Fruit fly (Drosophila melanogaster) whole organism, adult: ENCODE results near the gene Gos28.
A peak's percentile ranks its signal among the peaks of the same experiment; 100 is the strongest.

Source experiments
- CG11617 ChIP-seq: fragments of 200-800 bp; sonication (Bioruptor generic); optimal IDR thresholded peaks from 2 replicates; lab custom pipeline; 2017; ENCODE audit warnings: mild to moderate bottlenecking, missing biosample characterization, missing genetic modification reagents, missing genetic modification characterization
- CG12768 ChIP-seq: fragments of 200-800 bp; sonication (Bioruptor generic); optimal IDR thresholded peaks from 2 replicates; lab custom pipeline; 2017; ENCODE audit warnings: missing biosample characterization, missing genetic modification characterization, mild to moderate bottlenecking, moderate library complexity, missing genetic modification reagents
- CG14711 ChIP-seq: fragments of 200-800 bp; sonication (Bioruptor generic); optimal IDR thresholded peaks from 2 replicates; lab custom pipeline; 2018; ENCODE audit warnings: missing biosample characterization, mild to moderate bottlenecking, missing genetic modification characterization, moderate library complexity
- CG1620 ChIP-seq: fragments of 200-800 bp; sonication (Bioruptor generic); optimal IDR thresholded peaks from 2 replicates; lab custom pipeline; 2016; ENCODE audit warnings: missing biosample characterization, missing genetic modification characterization
- CG33017 ChIP-seq: fragments of 200-800 bp; sonication (Bioruptor generic); optimal IDR thresholded peaks from 2 replicates; lab custom pipeline; 2018; ENCODE audit warnings: missing biosample characterization, mild to moderate bottlenecking, missing genetic modification characterization, moderate library complexity
- CG5204 ChIP-seq: fragments of 200-800 bp; sonication (Bioruptor generic); optimal IDR thresholded peaks from 2 replicates; lab custom pipeline; 2016; ENCODE audit warnings: missing biosample characterization, missing genetic modification characterization
- CG7045 ChIP-seq: fragments of 200-800 bp; sonication (Bioruptor generic); optimal IDR thresholded peaks from 2 replicates; lab custom pipeline; 2017; ENCODE audit warnings: missing biosample characterization, mild to moderate bottlenecking, missing genetic modification characterization
- CG7101 ChIP-seq: fragments of 200-800 bp; sonication (Bioruptor generic); optimal IDR thresholded peaks from 2 replicates; lab custom pipeline; 2018; ENCODE audit warnings: missing biosample characterization, mild to moderate bottlenecking, missing genetic modification characterization, moderate library complexity
- Clk ChIP-seq: fragments of 200-800 bp; sonication (Bioruptor generic); optimal IDR thresholded peaks from 2 replicates; lab custom pipeline; 2017; ENCODE audit warnings: missing biosample characterization, missing genetic modification characterization
- Crg-1 ChIP-seq: fragments of 200-800 bp; sonication (Bioruptor generic); optimal IDR thresholded peaks from 2 replicates; lab custom pipeline; 2016; ENCODE audit warnings: missing biosample characterization, missing genetic modification characterization
- Hr96 ChIP-seq: fragments of 200-800 bp; sonication (Bioruptor generic); optimal IDR thresholded peaks from 2 replicates; lab custom pipeline; 2016; ENCODE audit warnings: missing biosample characterization, missing genetic modification characterization
- Mnt ChIP-seq: fragments of 200-800 bp; sonication (Bioruptor generic); optimal IDR thresholded peaks from 2 replicates; lab custom pipeline; 2016; ENCODE audit warnings: missing biosample characterization, mild to moderate bottlenecking, missing genetic modification characterization
- bab1 ChIP-seq: fragments of 200-800 bp; sonication (Bioruptor generic); optimal IDR thresholded peaks from 3 replicates; lab custom pipeline; 2019; ENCODE audit warnings: missing biosample characterization, mild to moderate bottlenecking, missing genetic modification characterization, moderate library complexity
- cic ChIP-seq: fragments of 200-800 bp; sonication (Bioruptor generic); optimal IDR thresholded peaks from 2 replicates; lab custom pipeline; 2017; ENCODE audit warnings: missing biosample characterization, mild to moderate bottlenecking, missing genetic modification characterization, moderate library complexity
- cnc ChIP-seq, 2 experiments: fragments of >200 bp; optimal IDR thresholded peaks; 2 replicates each; lab custom pipeline; 2017
- kay ChIP-seq: fragments of 200-800 bp; sonication (Bioruptor generic); peaks from one replicate; lab custom pipeline; 2016; ENCODE audit warnings: missing biosample characterization, missing genetic modification characterization, borderline replicate concordance
- ovo ChIP-seq: fragments of 200-800 bp; sonication (Bioruptor generic); optimal IDR thresholded peaks from 2 replicates; lab custom pipeline; 2016; ENCODE audit warnings: missing biosample characterization, missing genetic modification characterization
- pad ChIP-seq: fragments of 200-800 bp; sonication (Bioruptor generic); optimal IDR thresholded peaks from 3 replicates; lab custom pipeline; 2017; ENCODE audit warnings: missing biosample characterization, missing genetic modification characterization, mild to moderate bottlenecking, moderate library complexity, missing genetic modification reagents
- tj ChIP-seq: fragments of 200-800 bp; sonication (Bioruptor generic); optimal IDR thresholded peaks from 3 replicates; lab custom pipeline; 2017; ENCODE audit warnings: missing biosample characterization, mild to moderate bottlenecking, missing genetic modification characterization, moderate library complexity
- toe ChIP-seq: fragments of 200-800 bp; sonication (Bioruptor generic); optimal IDR thresholded peaks from 2 replicates; lab custom pipeline; 2016; ENCODE audit warnings: missing biosample characterization, missing genetic modification characterization

The Gos28 gene

DNA sequence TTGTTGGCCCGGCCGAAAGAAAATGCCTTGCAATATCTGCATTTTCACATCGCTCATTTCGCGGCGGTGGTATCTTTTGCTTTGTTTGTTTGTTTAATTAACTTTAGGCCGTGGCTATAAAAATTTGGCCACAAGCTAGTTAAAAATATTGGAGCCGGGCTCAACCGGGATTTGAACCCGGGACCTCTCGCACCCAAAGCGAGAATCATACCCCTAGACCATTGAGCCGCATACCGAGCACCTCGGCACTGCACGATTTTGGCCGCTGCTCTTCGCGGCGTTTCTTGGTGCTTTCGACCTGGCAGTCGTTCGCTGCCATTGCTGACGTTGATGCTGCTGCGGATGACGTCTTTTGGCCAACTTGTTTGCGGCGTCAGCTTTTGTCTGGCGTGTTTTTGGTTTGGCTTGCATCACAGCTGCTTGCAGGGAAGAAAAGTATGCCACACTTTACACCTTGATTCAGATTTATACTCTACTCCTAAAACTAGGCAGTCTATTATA, 35.2 kb upstream of the Gos28 start:
- TF ChIP-seq CG14711 (tag; lab: Kevin White, UChicago) (no peak), tj (peak; percentile 71), bab1 (no peak), CG5204 (GFP tag; lab: Kevin White, UChicago) (no peak), cic (no peak)

DNA sequence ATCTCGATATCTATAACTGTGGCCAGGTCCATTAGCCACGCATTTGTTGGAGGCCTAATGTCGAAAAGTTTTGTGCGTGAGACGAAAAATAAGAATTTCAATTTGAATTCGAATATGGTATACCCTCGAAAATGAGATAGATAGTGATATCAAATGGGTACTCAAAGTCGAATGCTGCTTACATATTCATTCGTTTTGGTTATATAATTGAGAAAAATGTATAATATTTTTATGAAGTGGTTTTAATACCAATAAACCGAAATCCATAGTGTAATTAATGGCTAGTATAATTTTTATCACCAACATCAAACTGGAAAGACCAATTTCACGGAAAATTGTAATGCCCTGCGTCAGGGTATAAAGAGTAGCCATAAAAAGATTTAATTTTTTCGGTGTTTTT, 30.4 kb upstream of the Gos28 start:
- TF ChIP-seq pad (no peak), CG1620 (no peak), kay (peak; percentile 42)

- TF ChIP-seq tj: peak; percentile 24
- no peak for TF ChIP-seq CG11617 (GFP tag; lab: Kevin White, UChicago)
Measured at dm6 chr3R:18639662-18640061, 23.9 kb upstream of the Gos28 start.

DNA sequence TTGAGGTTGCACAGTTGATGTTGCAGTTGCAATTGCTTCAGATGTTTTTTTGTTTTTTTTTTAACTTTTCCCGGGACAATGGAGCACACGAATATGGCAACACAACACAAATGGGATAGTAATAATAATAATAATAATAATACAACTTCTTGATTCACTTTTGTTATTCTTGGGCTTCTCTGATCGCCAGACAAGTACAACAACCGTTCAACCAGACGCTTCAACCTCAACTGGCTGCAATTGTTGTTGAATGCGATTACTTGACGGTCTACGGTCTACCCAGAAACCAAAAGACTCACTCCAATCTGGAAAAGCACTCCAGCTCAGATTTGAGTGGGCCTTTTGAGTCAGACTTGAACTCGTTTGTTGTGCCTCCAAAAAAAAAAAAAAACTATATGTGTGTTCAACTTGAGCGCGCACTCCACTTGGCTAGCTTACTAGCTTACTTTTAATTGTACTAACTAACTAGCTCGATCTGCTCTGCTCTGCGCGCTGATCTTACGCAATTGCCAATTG, 22.2 kb upstream of the Gos28 start, which contains the start of gene CG14301:
TSS of gene CG14301 (minus strand) at position 216 of the 516 bp plus-strand sequence.
- TF ChIP-seq CG7101 (tag; lab: Kevin White, UChicago) (no peak), cic (no peak), CG12768 (GFP tag; lab: Kevin White, UChicago) (no peak), toe (GFP tag; lab: Kevin White, UChicago) (no peak), CG5204 (GFP tag; lab: Kevin White, UChicago) (no peak), CG14711 (tag; lab: Kevin White, UChicago) (no peak), tj (no peak), kay (no peak), CG7045 (no peak), pad (no peak), Mnt (GFP tag; lab: Kevin White, UChicago) (no peak), Crg-1 (GFP tag; lab: Kevin White, UChicago) (no peak), cnc (optimal IDR thresholded peaks at IDR 0.05; lab: Kevin White, UChicago) (no peak), ovo (GFP tag; lab: Kevin White, UChicago) (no peak), Hr96 (no peak), CG11617 (GFP tag; lab: Kevin White, UChicago) (no peak), CG33017 (tag; lab: Kevin White, UChicago) (no peak)

DNA sequence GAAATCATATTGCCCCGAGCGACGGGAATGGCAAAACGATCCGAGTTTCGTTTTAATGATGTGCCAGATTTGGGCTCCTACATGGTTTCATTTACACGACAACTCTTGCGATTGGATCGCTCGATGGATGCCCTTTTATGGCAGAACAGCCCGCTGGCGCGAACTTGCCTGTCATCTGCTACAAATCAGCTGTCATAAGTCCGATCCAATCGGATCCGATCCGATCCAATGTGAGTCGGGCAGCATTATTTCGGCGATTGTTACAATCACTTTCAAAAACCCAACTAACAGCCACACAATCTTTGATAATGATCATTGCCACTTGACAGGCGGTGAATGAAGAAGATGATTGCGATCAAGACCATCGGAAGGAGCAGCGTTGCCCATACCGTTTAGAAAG, 19.9 kb upstream of the Gos28 start:
- TF ChIP-seq CG7101 (tag; lab: Kevin White, UChicago) (no peak), CG14711 (tag; lab: Kevin White, UChicago) (no peak), bab1 (no peak), CG11617 (GFP tag; lab: Kevin White, UChicago) (no peak), kay (no peak), CG12768 (GFP tag; lab: Kevin White, UChicago) (no peak), CG33017 (tag; lab: Kevin White, UChicago) (no peak), Crg-1 (GFP tag; lab: Kevin White, UChicago) (no peak), CG1620 (no peak), toe (GFP tag; lab: Kevin White, UChicago) (no peak), Hr96 (no peak), pad (no peak), cnc (optimal IDR thresholded peaks at IDR 0.05; lab: Kevin White, UChicago) (no peak), CG5204 (GFP tag; lab: Kevin White, UChicago) (no peak)

DNA sequence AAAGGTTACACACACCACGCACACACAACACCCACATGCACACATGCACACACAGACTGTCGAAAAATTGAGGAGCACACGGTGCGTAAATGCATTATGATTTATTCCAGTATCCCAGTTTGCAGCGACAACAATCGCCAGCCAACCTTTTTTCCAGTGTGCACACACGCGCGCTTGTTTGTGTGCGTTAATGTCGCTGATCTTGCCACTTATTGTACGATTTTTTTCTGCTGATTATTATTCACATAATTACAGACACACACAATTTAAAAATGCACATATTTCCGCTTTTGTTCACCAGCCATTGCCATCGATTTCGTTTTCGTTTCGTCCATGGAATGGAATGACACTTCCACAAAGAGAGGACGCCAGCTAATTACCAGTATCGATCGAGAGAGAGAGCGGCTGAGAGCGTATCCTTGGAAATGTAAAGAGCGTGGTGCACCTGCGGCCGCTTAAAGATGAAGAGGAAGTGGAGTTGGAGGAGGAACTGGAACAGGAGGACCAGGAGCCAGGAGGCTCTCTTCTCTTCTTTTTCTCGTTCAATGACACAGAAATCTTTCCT, 5.1 kb upstream of the Gos28 start:
- TF ChIP-seq tj (no peak), CG7101 (tag; lab: Kevin White, UChicago) (no peak), CG7045 (no peak), Hr96 (no peak), toe (GFP tag; lab: Kevin White, UChicago) (no peak), CG11617 (GFP tag; lab: Kevin White, UChicago) (no peak), cnc (optimal IDR thresholded peaks at IDR 0.05; lab: Kevin White, UChicago) (no peak), Clk (GFP tag; lab: Kevin White, UChicago) (no peak), CG12768 (GFP tag; lab: Kevin White, UChicago) (no peak), ovo (GFP tag; lab: Kevin White, UChicago) (no peak), CG14711 (tag; lab: Kevin White, UChicago) (no peak), Crg-1 (GFP tag; lab: Kevin White, UChicago) (no peak), kay (no peak), CG5204 (GFP tag; lab: Kevin White, UChicago) (no peak), CG1620 (no peak), bab1 (no peak), cic (no peak)

DNA sequence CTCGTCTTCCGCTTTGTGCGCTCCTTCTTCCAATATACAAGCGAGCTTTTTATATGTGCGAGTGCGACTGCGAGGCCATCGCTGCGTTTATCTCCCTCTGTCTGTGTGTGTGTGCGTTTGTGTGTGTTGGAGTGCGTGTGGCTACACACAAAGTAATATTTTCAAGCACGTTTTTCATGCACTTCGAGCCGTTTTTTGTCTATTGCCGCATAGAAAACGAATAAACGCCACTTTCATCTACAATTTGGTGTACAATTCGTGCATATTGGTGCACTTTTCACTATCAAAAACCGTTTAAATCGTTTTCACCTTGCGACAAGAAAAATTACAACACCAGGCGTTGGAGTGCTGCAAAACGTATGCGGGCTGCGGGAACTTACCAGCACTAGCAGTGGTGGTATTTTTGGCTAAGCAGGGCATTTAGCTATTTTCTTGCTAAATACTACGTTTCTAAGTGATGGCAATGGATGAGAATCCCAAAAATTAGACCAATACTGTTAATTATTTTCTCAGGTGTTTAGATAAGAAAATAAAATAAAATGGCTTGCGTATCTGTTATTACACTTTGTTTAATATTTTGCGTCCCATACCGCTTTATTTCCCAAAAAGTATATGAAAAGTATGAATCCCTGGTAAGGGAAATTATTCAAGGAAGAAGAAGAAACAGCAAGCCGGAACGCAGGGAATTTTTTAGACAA, 4.4 kb upstream of the Gos28 start, which contains the start of the genes CG31224 and CstF64:
TSS of gene CG31224 (minus strand) at position 365 of the 698 bp plus-strand sequence.
TSS of gene CstF64 (plus strand) at position 674 of the 698 bp plus-strand sequence.
- TF ChIP-seq pad: peak; percentile 84
- no peak for TF ChIP-seq kay
- peak; percentile 82 for TF ChIP-seq CG11617 (GFP tag; lab: Kevin White, UChicago)
- peak; percentile 93 for TF ChIP-seq Crg-1 (GFP tag; lab: Kevin White, UChicago)
- peak; percentile 67 for TF ChIP-seq CG33017 (tag; lab: Kevin White, UChicago)
- TF ChIP-seq bab1: peak; percentile 82
- TF ChIP-seq Mnt (GFP tag; lab: Kevin White, UChicago): peak; percentile 86
- peak; percentile 94 for TF ChIP-seq CG1620
- TF ChIP-seq CG12768 (GFP tag; lab: Kevin White, UChicago): peak; percentile 89
- TF ChIP-seq Hr96: peak; percentile 91
- peak; percentile 83 for TF ChIP-seq ovo (GFP tag; lab: Kevin White, UChicago)
- no peak for TF ChIP-seq cnc (optimal IDR thresholded peaks at IDR 0.05; lab: Kevin White, UChicago)
- TF ChIP-seq toe (GFP tag; lab: Kevin White, UChicago): peak; percentile 94
- peak; percentile 62 for TF ChIP-seq tj
- peak; percentile 93 for TF ChIP-seq CG5204 (GFP tag; lab: Kevin White, UChicago)
- peak; percentile 79 for TF ChIP-seq CG7045
- TF ChIP-seq cic: peak; percentile 58
- TF ChIP-seq Clk (GFP tag; lab: Kevin White, UChicago): peak; percentile 84
- peak; percentile 79 for TF ChIP-seq CG14711 (tag; lab: Kevin White, UChicago)
- TF ChIP-seq CG7101 (tag; lab: Kevin White, UChicago): peak; percentile 85
